Worm (Caenorhabditis elegans) whole organism, L2 larva: ENCODE data around the gene epic-2.

ENCODE experiments used
- C34F6.9 ChIP-seq: fragments of 150-350 bp; optimal IDR thresholded peaks from 2 replicates; lab custom pipeline; 2014; ENCODE audit warnings: missing biosample characterization, missing genetic modification characterization
- F13H6.1 ChIP-seq: sonication (generic microtip); optimal IDR thresholded peaks from 2 replicates; lab custom pipeline; 2016; ENCODE audit warnings: missing genetic modification characterization, missing compliant biosample characterization
- R02D3.7 ChIP-seq: fragments of 150-350 bp; optimal IDR thresholded peaks from 2 replicates; lab custom pipeline; 2014; ENCODE audit warnings: missing biosample characterization, missing genetic modification characterization
- Y55F3AM.14 ChIP-seq: fragments of 200-800 bp; sonication (Bioruptor generic); optimal IDR thresholded peaks from 2 replicates; lab custom pipeline; 2018; ENCODE audit warnings: mild to moderate bottlenecking, missing genetic modification characterization, missing compliant biosample characterization
- alr-1 ChIP-seq: fragments of 150-350 bp; optimal IDR thresholded peaks from 2 replicates; lab custom pipeline; 2014; ENCODE audit warnings: missing biosample characterization, missing genetic modification characterization
- ama-1 ChIP-seq: fragments of 150-350 bp; optimal IDR thresholded peaks from 2 replicates; lab custom pipeline; 2018; ENCODE audit warnings: inconsistent platforms
- blmp-1 ChIP-seq: sonication (generic microtip); optimal IDR thresholded peaks from 2 replicates; lab custom pipeline; 2017; ENCODE audit warnings: missing genetic modification characterization, mild to moderate bottlenecking, missing compliant biosample characterization, antibody characterized with exemption, moderate library complexity; ENCODE audit not compliant: insufficient read depth
- ceh-16 ChIP-seq: fragments of 150-350 bp; optimal IDR thresholded peaks from 2 replicates; lab custom pipeline; 2014; ENCODE audit warnings: missing biosample characterization, missing genetic modification characterization
- ceh-82 ChIP-seq: fragments of 150-350 bp; optimal IDR thresholded peaks from 2 replicates; lab custom pipeline; 2014; ENCODE audit warnings: missing biosample characterization, missing genetic modification characterization
- crh-2 ChIP-seq: sonication (generic microtip); optimal IDR thresholded peaks from 2 replicates; lab custom pipeline; 2017; ENCODE audit warnings: missing biosample characterization, missing genetic modification characterization
- dmd-4 ChIP-seq: sonication (generic microtip); optimal IDR thresholded peaks from 2 replicates; lab custom pipeline; 2017; ENCODE audit warnings: missing biosample characterization, missing genetic modification characterization
- egl-27 ChIP-seq: sonication (generic microtip); optimal IDR thresholded peaks from 3 replicates; lab custom pipeline; 2017; ENCODE audit warnings: missing biosample characterization, missing genetic modification reagents, missing genetic modification characterization
- elt-1 ChIP-seq: fragments of 150-350 bp; optimal IDR thresholded peaks from 2 replicates; lab custom pipeline; 2014; ENCODE audit warnings: missing biosample characterization, missing genetic modification characterization
- fos-1 ChIP-seq: fragments of 150-350 bp; optimal IDR thresholded peaks from 2 replicates; lab custom pipeline; 2014; ENCODE audit warnings: missing biosample characterization, missing genetic modification characterization
- lin-11 ChIP-seq: fragments of 150-350 bp; sonication (generic microtip); optimal IDR thresholded peaks from 2 replicates; lab custom pipeline; 2014; ENCODE audit warnings: missing biosample characterization, missing genetic modification characterization, inconsistent platforms, mixed read lengths
- lin-13 ChIP-seq: fragments of 150-350 bp; optimal IDR thresholded peaks from 2 replicates; lab custom pipeline; 2014; ENCODE audit warnings: missing biosample characterization, missing genetic modification reagents, missing genetic modification characterization
- lin-39 ChIP-seq: fragments of 150-350 bp; optimal IDR thresholded peaks from 2 replicates; lab custom pipeline; 2014; ENCODE audit warnings: missing biosample characterization, missing genetic modification reagents, missing genetic modification characterization
- lsy-2 ChIP-seq, 2 experiments: fragments of 150-350 bp in 1 of 2; sonication (generic microtip) in 1 of 2; optimal IDR thresholded peaks; 2 replicates each; lab custom pipeline; 2014 to 2017; ENCODE audit warnings: missing biosample characterization in 2 of 2, missing genetic modification characterization in 2 of 2
- mab-5 ChIP-seq: fragments of 150-350 bp; optimal IDR thresholded peaks from 2 replicates; lab custom pipeline; 2014; ENCODE audit warnings: missing biosample characterization, missing genetic modification characterization
- mbf-1 ChIP-seq: sonication (generic microtip); optimal IDR thresholded peaks from 2 replicates; lab custom pipeline; 2017; ENCODE audit warnings: missing biosample characterization, missing genetic modification characterization
- nhr-10 ChIP-seq: sonication (generic microtip); optimal IDR thresholded peaks from 2 replicates; lab custom pipeline; 2017; ENCODE audit warnings: missing biosample characterization, missing genetic modification characterization
- nhr-11 ChIP-seq: fragments of 150-350 bp; optimal IDR thresholded peaks from 2 replicates; lab custom pipeline; 2014; ENCODE audit warnings: missing biosample characterization, missing genetic modification characterization
- nhr-12 ChIP-seq: fragments of 150-350 bp; optimal IDR thresholded peaks from 2 replicates; lab custom pipeline; 2014; ENCODE audit warnings: missing biosample characterization, missing genetic modification characterization
- nhr-129 ChIP-seq: fragments of 150-350 bp; optimal IDR thresholded peaks from 2 replicates; lab custom pipeline; 2014; ENCODE audit warnings: missing biosample characterization, missing genetic modification characterization
- nhr-21 ChIP-seq: fragments of 150-350 bp; optimal IDR thresholded peaks from 2 replicates; lab custom pipeline; 2014; ENCODE audit warnings: missing biosample characterization, missing genetic modification characterization
- nhr-23 ChIP-seq: fragments of 150-350 bp; optimal IDR thresholded peaks from 2 replicates; lab custom pipeline; 2014; ENCODE audit warnings: missing biosample characterization, missing genetic modification reagents, missing genetic modification characterization
- nhr-237 ChIP-seq: fragments of 150-350 bp; optimal IDR thresholded peaks from 2 replicates; lab custom pipeline; 2014; ENCODE audit warnings: missing biosample characterization, missing genetic modification characterization
- nhr-25 ChIP-seq: fragments of 150-350 bp; sonication (generic microtip); optimal IDR thresholded peaks from 3 replicates; lab custom pipeline; 2014; ENCODE audit warnings: missing biosample characterization, missing genetic modification characterization
- nhr-6 ChIP-seq: fragments of 150-350 bp; optimal IDR thresholded peaks from 2 replicates; lab custom pipeline; 2014; ENCODE audit warnings: missing biosample characterization, missing genetic modification characterization
- nhr-77 ChIP-seq: fragments of 150-350 bp; optimal IDR thresholded peaks from 2 replicates; lab custom pipeline; 2014; ENCODE audit warnings: missing biosample characterization, missing genetic modification characterization
- peb-1 ChIP-seq: fragments of 150-350 bp; optimal IDR thresholded peaks from 2 replicates; lab custom pipeline; 2014; ENCODE audit warnings: missing biosample characterization, missing genetic modification characterization
- sem-4 ChIP-seq: fragments of 150-350 bp; optimal IDR thresholded peaks from 2 replicates; lab custom pipeline; 2014; ENCODE audit warnings: missing biosample characterization, missing genetic modification reagents, missing genetic modification characterization
- sma-3 ChIP-seq: sonication (generic microtip); optimal IDR thresholded peaks from 2 replicates; lab custom pipeline; 2016; ENCODE audit warnings: missing genetic modification reagents, missing genetic modification characterization, missing compliant biosample characterization
- sma-9 ChIP-seq, 2 experiments: fragments of 150-350 bp in 1 of 2; sonication (generic microtip) in 1 of 2; optimal IDR thresholded peaks; 2 replicates each; lab custom pipeline; 2014 to 2016; ENCODE audit warnings: missing genetic modification characterization in 2 of 2, mild to moderate bottlenecking in 1 of 2, missing biosample characterization in 1 of 2, missing compliant biosample characterization in 1 of 2, missing genetic modification reagents in 1 of 2, moderate library complexity in 1 of 2
- snpc-4 ChIP-seq: fragments of 150-350 bp; optimal IDR thresholded peaks from 2 replicates; lab custom pipeline; 2014; ENCODE audit warnings: missing biosample characterization, missing genetic modification characterization
- unc-55 ChIP-seq: fragments of 150-350 bp; sonication (generic microtip); optimal IDR thresholded peaks from 3 replicates; lab custom pipeline; 2014; ENCODE audit warnings: missing biosample characterization, missing genetic modification reagents, missing genetic modification characterization
- unc-62 ChIP-seq: fragments of 150-350 bp; optimal IDR thresholded peaks from 2 replicates; lab custom pipeline; 2014; ENCODE audit warnings: missing biosample characterization, missing genetic modification reagents, missing genetic modification characterization
- zag-1 ChIP-seq: fragments of 150-350 bp; optimal IDR thresholded peaks from 2 replicates; lab custom pipeline; 2014; ENCODE audit warnings: missing biosample characterization, missing genetic modification characterization
- ztf-1 ChIP-seq: fragments of 200-800 bp; sonication (Bioruptor generic); conservative IDR thresholded peaks from 2 replicates; pipeline ENCODE4 v1.3.6; 2022; ENCODE audit warnings: missing genetic modification characterization, missing compliant biosample characterization
- ztf-4 ChIP-seq: fragments of 150-350 bp; optimal IDR thresholded peaks from 2 replicates; lab custom pipeline; 2014; ENCODE audit warnings: missing biosample characterization, missing genetic modification characterization

The epic-2 gene

ce11 chrIV:1751243-1751642, 30.7 kb downstream of the epic-2 start:
- TF ChIP-seq crh-2 (tag; lab: Kevin White, UChicago) (no peak), F13H6.1 (tag; lab: Kevin White, UChicago) (no peak), unc-55 (GFP tag; lab: Kevin White, UChicago) (no peak), unc-62 (GFP tag; lab: Kevin White, UChicago) (no peak), R02D3.7 (tag; lab: Kevin White, UChicago) (no peak), ceh-16 (no peak), ztf-4 (tag; lab: Kevin White, UChicago) (no peak), sma-3 (no peak), nhr-6 (tag; lab: Kevin White, UChicago) (no peak), ztf-1 (GFP tag; lab: Robert Waterston, UW) (no peak), lin-11 (tag; lab: Kevin White, UChicago) (no peak), sem-4 (tag; lab: Kevin White, UChicago) (no peak), lin-13 (GFP tag; lab: Kevin White, UChicago) (no peak), nhr-23 (tag; lab: Kevin White, UChicago) (no peak), mbf-1 (tag; lab: Kevin White, UChicago) (no peak)
- TF ChIP-seq, all 48 proteins: peak for 0

- TF ChIP-seq lin-39 (tag; lab: Kevin White, UChicago) (no peak), nhr-11 (tag; lab: Kevin White, UChicago) (no peak), blmp-1 (no peak), crh-2 (tag; lab: Kevin White, UChicago) (no peak), unc-62 (GFP tag; lab: Kevin White, UChicago) (no peak), nhr-25 (no peak), nhr-77 (tag; lab: Kevin White, UChicago) (no peak), dmd-4 (tag; lab: Kevin White, UChicago) (no peak), nhr-237 (tag; lab: Kevin White, UChicago) (no peak), Y55F3AM.14 (GFP tag; lab: Kevin White, UChicago) (no peak), lin-13 (GFP tag; lab: Kevin White, UChicago) (no peak), snpc-4 (tag; lab: Kevin White, UChicago) (no peak), sma-9 (GFP tag; optimal IDR thresholded peaks at IDR 0.05; lab: Kevin White, UChicago) (no peak), sma-9 (tag; optimal IDR thresholded peaks at IDR 0.05; lab: Kevin White, UChicago) (no peak)
- TF ChIP-seq, all 48 proteins: peak for 0
These were observed 31.9 kb downstream of the epic-2 start for ce11 chrIV:1752480-1752879.

ce11 chrIV:1753481-1753880, 32.9 kb downstream of the epic-2 start, which contains the start of gene Y41D4A.3:
Gene Y41D4A.3, plus strand, starts transcription at chrIV:1753781.
- TF ChIP-seq snpc-4 (tag; lab: Kevin White, UChicago) (no peak), lin-11 (tag; lab: Kevin White, UChicago) (no peak), crh-2 (tag; lab: Kevin White, UChicago) (no peak), mab-5 (tag; lab: Kevin White, UChicago) (no peak), nhr-23 (tag; lab: Kevin White, UChicago) (no peak), nhr-6 (tag; lab: Kevin White, UChicago) (no peak), C34F6.9 (tag; lab: Kevin White, UChicago) (no peak), nhr-12 (tag; lab: Kevin White, UChicago) (no peak), fos-1 (tag; lab: Kevin White, UChicago) (no peak), zag-1 (tag; lab: Kevin White, UChicago) (no peak), nhr-21 (no peak), elt-1 (no peak), R02D3.7 (tag; lab: Kevin White, UChicago) (no peak), peb-1 (tag; lab: Kevin White, UChicago) (no peak), nhr-237 (tag; lab: Kevin White, UChicago) (no peak), ceh-16 (no peak), unc-55 (GFP tag; lab: Kevin White, UChicago) (no peak), nhr-77 (tag; lab: Kevin White, UChicago) (no peak), nhr-10 (tag; lab: Kevin White, UChicago) (no peak)

ce11 chrIV:1758595-1758994, 38.0 kb downstream of the epic-2 start:
- TF ChIP-seq C34F6.9 (tag; lab: Kevin White, UChicago) (peak; percentile 17), alr-1 (tag; lab: Kevin White, UChicago) (no peak), ama-1 (no peak), crh-2 (tag; lab: Kevin White, UChicago) (no peak), egl-27 (tag; lab: Kevin White, UChicago) (no peak), lsy-2 (tag; optimal IDR thresholded peaks at IDR 0.05; lab: Kevin White, UChicago) (peak in 1 of 2 experiments; percentile 20), ceh-82 (tag; lab: Kevin White, UChicago) (no peak), mab-5 (tag; lab: Kevin White, UChicago) (no peak), nhr-129 (peak; percentile 52)
